Worm (Caenorhabditis elegans): Measurements from ENCODE around the gene Y39H10B.2.

DNA sequence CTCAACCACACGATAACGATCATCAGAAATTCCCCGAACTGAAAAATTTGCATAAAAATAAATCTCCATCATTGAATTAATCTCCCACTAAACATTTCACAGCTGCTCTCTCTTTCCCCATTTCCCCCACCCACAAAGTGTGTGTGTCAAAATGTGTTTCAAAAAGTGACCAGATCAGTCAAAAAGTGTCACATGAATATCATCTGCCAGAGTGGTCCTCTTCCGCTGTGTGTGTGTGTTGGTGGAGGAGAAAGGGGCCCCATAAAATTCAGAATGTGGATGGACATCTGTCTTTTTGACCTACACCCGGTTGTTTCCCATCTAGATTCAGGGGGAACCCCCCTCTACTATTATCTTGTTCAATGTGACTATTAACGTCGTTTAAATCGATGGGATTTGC, 8.6 kb downstream of the Y39H10B.2 start:
- TF ChIP-seq ztf-29 (GFP tag; IDR thresholded peaks at IDR 0.05): no peak
- no peak for TF ChIP-seq ztf-23 (GFP tag; IDR thresholded peaks at IDR 0.05)
- no peak for TF ChIP-seq ref-1 (GFP tag; conservative IDR thresholded peaks at IDR 0.05)
- no peak for TF ChIP-seq tab-1 (GFP tag; IDR thresholded peaks at IDR 0.05)
- no peak for TF ChIP-seq med-1 (GFP tag; optimal IDR thresholded peaks at IDR 0.05; ENCODE audit: insufficient read depth)
- no peak for TF ChIP-seq klf-2 (GFP tag; conservative IDR thresholded peaks at IDR 0.05)

Measured in whole organism, midembryonic.